Fruit fly (Drosophila melanogaster) Kc167 (cell line): ENCODE results near the gene Tak1.

Experiments
- h ChIP-seq: fragments of >200 bp; optimal IDR thresholded peaks from 3 replicates; lab custom pipeline; 2018; ENCODE audit warnings: missing external identifiers
- psq ChIP-seq: fragments of >200 bp; optimal IDR thresholded peaks from 2 replicates; lab custom pipeline; 2017; ENCODE audit warnings: missing external identifiers
- ttk ChIP-seq: sonication (Bioruptor generic); optimal IDR thresholded peaks from 2 replicates; lab custom pipeline; 2017; ENCODE audit warnings: missing external identifiers

DNA sequence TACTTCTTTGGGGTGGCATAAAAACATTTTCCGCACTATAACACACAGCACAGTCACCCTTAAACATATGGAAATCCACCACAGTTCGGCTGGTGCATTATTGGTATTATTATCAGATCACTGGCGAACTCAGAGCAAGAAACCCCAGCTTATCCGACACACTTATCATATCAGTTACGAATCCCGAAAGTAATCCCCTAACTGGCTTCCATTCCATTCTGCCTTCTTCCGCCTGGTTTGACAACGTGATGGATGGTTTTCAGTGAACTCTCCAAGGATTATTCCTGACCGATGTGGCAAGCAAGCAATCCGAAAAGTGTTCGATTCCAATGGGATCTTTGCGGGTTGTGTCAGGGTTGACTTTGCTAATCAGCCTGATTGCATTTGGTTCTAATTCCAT is 25.7 kb downstream of the Tak1 start:
- TF ChIP-seq psq (lab: Kevin White, UChicago) (no peak), ttk (lab: Kevin White, UChicago) (no peak), h (lab: Kevin White, UChicago) (no peak)
